ENCODE assay signal across 3 worm cellular contexts in genomic region chrII:9233813-9234212, ce11.
TF ChIP-seq lines count a peak whose summit lies in the region.

No protein-coding gene starts in this region.

TF ChIP-seq in whole organism, L1 larva, 84 proteins besides CTCF, POLR2A, EP300 and RAD21:
- TF ChIP-seq blmp-1 (tag; optimal IDR thresholded peaks at IDR 0.05; lab: Kevin White, UChicago) (peak; percentile 95), elt-2 (tag; optimal IDR thresholded peaks at IDR 0.05; lab: Kevin White, UChicago) (no peak)

TF ChIP-seq in whole organism, L3 larva, 47 proteins besides CTCF, POLR2A, EP300 and RAD21:
- TF ChIP-seq ceh-9 (tag; optimal IDR thresholded peaks at IDR 0.05; lab: Kevin White, UChicago), result no peak
- TF ChIP-seq pqm-1 (tag; optimal IDR thresholded peaks at IDR 0.05; lab: Kevin White, UChicago), result no peak
- no peak for TF ChIP-seq nhr-76 (tag; optimal IDR thresholded peaks at IDR 0.05; lab: Kevin White, UChicago)
- TF ChIP-seq fkh-10 (GFP tag; optimal IDR thresholded peaks at IDR 0.05; lab: Kevin White, UChicago), result no peak
- peak; percentile 51 for TF ChIP-seq nhr-43 (tag; optimal IDR thresholded peaks at IDR 0.05; lab: Kevin White, UChicago; ENCODE audit: poor library complexity, severe bottlenecking)
TF ChIP-seq in whole organism, L3 larva: peak in this region for 1.

TF ChIP-seq in whole organism, L4 larva, 104 proteins besides CTCF, POLR2A, EP300 and RAD21:
- no peak for TF ChIP-seq saeg-2 (GFP tag; IDR thresholded peaks at IDR 0.05; lab: Robert Waterston, UW)
- TF ChIP-seq unc-39 (tag; optimal IDR thresholded peaks at IDR 0.05; lab: Kevin White, UChicago), result no peak
- TF ChIP-seq mdt-29 (GFP tag; IDR thresholded peaks at IDR 0.05; lab: Robert Waterston, UW), result no peak
- peak; percentile 28 for TF ChIP-seq nhr-28 (tag; optimal IDR thresholded peaks at IDR 0.05; lab: Kevin White, UChicago)
- no peak for TF ChIP-seq F49E8.2 (tag; optimal IDR thresholded peaks at IDR 0.05; lab: Kevin White, UChicago; ENCODE audit: borderline replicate concordance)
- TF ChIP-seq mxl-3 (GFP tag; optimal IDR thresholded peaks at IDR 0.05; lab: Kevin White, UChicago), result peak; percentile 52
- TF ChIP-seq gei-8 (GFP tag; optimal IDR thresholded peaks at IDR 0.05; lab: Kevin White, UChicago), result no peak
- TF ChIP-seq fkh-10 (GFP tag; optimal IDR thresholded peaks at IDR 0.05; lab: Kevin White, UChicago), result no peak
- TF ChIP-seq daf-19 (GFP tag; conservative IDR thresholded peaks at IDR 0.05; lab: Robert Waterston, UW), result no peak
- peak in 1 of 2 experiments; percentile 63 for TF ChIP-seq unc-62 (GFP tag; optimal IDR thresholded peaks at IDR 0.05 in 1 of 2; lab: Kevin White, UChicago)
- no peak for TF ChIP-seq unc-62 (tag; optimal IDR thresholded peaks at IDR 0.05; lab: Kevin White, UChicago)
- no peak for TF ChIP-seq nhr-48 (tag; optimal IDR thresholded peaks at IDR 0.05; lab: Kevin White, UChicago)
- no peak for TF ChIP-seq Y105C5A.15 (GFP tag; IDR thresholded peaks at IDR 0.05; lab: Robert Waterston, UW)

Comparison
In these comparisons a context has a peak if more than half of its experiments do, and no peak if none do; other contexts are left out.
1. Of the 29 proteins assayed by ChIP-seq in both whole organism, L4 larva and whole organism, L1 larva: peak only in whole organism, L4 larva: nhr-28; only in whole organism, L1 larva: none; in both: none; in neither: 27; mixed calls (peak in some experiments, not most) for 1.